Worm (Caenorhabditis elegans): ENCODE results near the gene ZK105.3.

ce11 chrV:7728679-7729027 is 31.7 kb downstream of the ZK105.3 start, which contains the start of gene Y97E10C.1:
- TF ChIP-seq mab-5 (tag; optimal IDR thresholded peaks at IDR 0.05) = no peak
- no peak for TF ChIP-seq ztf-11 (tag; optimal IDR thresholded peaks at IDR 0.05)
- no peak for TF ChIP-seq ceh-39 (tag; optimal IDR thresholded peaks at IDR 0.05)
- TF ChIP-seq unc-39 (tag; optimal IDR thresholded peaks at IDR 0.05) = no peak
- no peak for TF ChIP-seq unc-62 (GFP tag; optimal IDR thresholded peaks at IDR 0.05)
- no peak for TF ChIP-seq pha-4 (tag; optimal IDR thresholded peaks at IDR 0.05)
- TF ChIP-seq lin-32 (GFP tag; optimal IDR thresholded peaks at IDR 0.05) = no peak
- TF ChIP-seq nhr-76 (tag; optimal IDR thresholded peaks at IDR 0.05) = no peak
